Fruit fly (Drosophila melanogaster): ENCODE measurements around the gene nero.

Gene nero

DNA sequence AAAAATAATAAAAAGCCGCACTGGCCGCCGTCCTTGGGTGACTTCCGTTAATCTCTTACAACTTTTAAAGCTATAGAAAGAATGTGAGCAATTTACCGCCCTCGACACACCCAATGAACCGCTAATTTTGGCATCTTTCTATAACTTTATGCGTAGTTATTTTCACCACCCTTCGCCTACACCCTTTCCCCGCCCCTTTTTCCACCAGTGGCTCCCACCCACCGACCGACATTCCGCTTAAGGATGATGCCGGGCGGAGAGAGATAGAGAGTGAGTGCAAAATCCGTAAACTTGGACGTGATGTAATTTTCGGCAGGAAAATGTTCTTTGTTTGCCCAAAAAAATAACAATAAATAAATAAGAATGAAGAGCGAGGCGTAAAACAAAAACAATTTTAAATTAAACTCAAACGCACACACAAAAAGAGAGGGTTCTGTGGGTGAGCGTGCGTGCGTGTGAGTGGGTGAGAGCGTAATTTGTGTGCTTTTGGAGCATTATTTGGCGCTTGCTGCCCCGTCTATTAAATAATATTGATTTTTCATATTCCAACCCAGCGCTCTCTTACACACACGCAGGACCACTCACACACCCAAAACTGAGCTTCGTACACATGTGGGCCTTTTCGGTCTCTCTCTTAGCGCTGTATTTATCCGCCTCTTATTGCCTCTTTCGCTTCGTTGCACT, 30.3 kb upstream of the nero start:
- TF ChIP-seq MBD-R2 (GFP tag; IDR thresholded peaks at IDR 0.05) (peak; percentile 49; the same call in 1 of the 2 replicates), CG34376 (GFP tag; optimal IDR thresholded peaks at IDR 0.05) (peak; percentile 38), CG15514 (GFP tag; optimal IDR thresholded peaks at IDR 0.05) (peak; percentile 16), Sin3A (optimal IDR thresholded peaks at IDR 0.05) (no peak), CG7786 (GFP tag; optimal IDR thresholded peaks at IDR 0.05) (no peak), ap (GFP tag; IDR thresholded peaks at IDR 0.05) (no peak), Trl (optimal IDR thresholded peaks at IDR 0.05) (peak; percentile 70 to 95), Trl (GFP tag; optimal IDR thresholded peaks at IDR 0.05) (no peak), CG6813 (GFP tag; optimal IDR thresholded peaks at IDR 0.05) (peak; percentile 12), CG11695 (GFP tag; IDR thresholded peaks at IDR 0.05) (0 out of 3 replicates have a peak, but pooled peaks have one; percentile 6), CG12155 (GFP tag; optimal IDR thresholded peaks at IDR 0.05) (no peak), CG32532 (GFP tag; IDR thresholded peaks at IDR 0.05) (no peak; the same call in 1 of the 2 replicates), CG13287 (GFP tag; IDR thresholded peaks at IDR 0.05; ENCODE audit: partially characterized antibody) (peak; percentile 33; the same call in 1 of the 2 replicates), CG18599 (GFP tag; optimal IDR thresholded peaks at IDR 0.05) (peak; percentile 9), CG30431 (GFP tag; optimal IDR thresholded peaks at IDR 0.05) (no peak), Atf6 (GFP tag; IDR thresholded peaks at IDR 0.05) (0 out of 2 replicates have a peak, but pooled peaks have one; percentile 14), zen (tag; optimal IDR thresholded peaks at IDR 0.05) (no peak), CG12299 (tag; optimal IDR thresholded peaks at IDR 0.05) (peak; percentile 20), z (GFP tag; IDR thresholded peaks at IDR 0.05) (peak; percentile 85), crol (GFP tag; IDR thresholded peaks at IDR 0.05) (peak; percentile 60), cg (GFP tag; optimal IDR thresholded peaks at IDR 0.05) (peak; percentile 79), CG1233 (GFP tag; optimal IDR thresholded peaks at IDR 0.05) (peak; percentile 21), CG6765 (GFP tag; optimal IDR thresholded peaks at IDR 0.05) (peak; percentile 21), exex (tag; optimal IDR thresholded peaks at IDR 0.05) (peak; percentile 45), stc (GFP tag; IDR thresholded peaks at IDR 0.05) (peak; percentile 10; the same call in 1 of the 2 replicates), sisA (GFP tag; IDR thresholded peaks at IDR 0.05) (no peak), Fer1 (GFP tag; optimal IDR thresholded peaks at IDR 0.05) (peak; percentile 61), chinmo (GFP tag; IDR thresholded peaks at IDR 0.05; ENCODE audit: partially characterized antibody) (peak; percentile 83; the same call in 1 of the 4 replicates), CG6854 (GFP tag; optimal IDR thresholded peaks at IDR 0.05) (peak; percentile 33), onecut (GFP tag; IDR thresholded peaks at IDR 0.05) (peak; percentile 99), Med (GFP tag) (peak; percentile 83), CG18262 (tag; optimal IDR thresholded peaks at IDR 0.05) (no peak), hkb (optimal IDR thresholded peaks at IDR 0.05) (no peak), hkb (GFP tag; IDR thresholded peaks at IDR 0.05) (peak; percentile 11; the same call in 1 of the 2 replicates), CG3163 (GFP tag; optimal IDR thresholded peaks at IDR 0.05) (peak; percentile 31), chn (GFP tag; optimal IDR thresholded peaks at IDR 0.05) (no peak), nerfin-1 (tag; optimal IDR thresholded peaks at IDR 0.05) (peak; percentile 55)

DNA sequence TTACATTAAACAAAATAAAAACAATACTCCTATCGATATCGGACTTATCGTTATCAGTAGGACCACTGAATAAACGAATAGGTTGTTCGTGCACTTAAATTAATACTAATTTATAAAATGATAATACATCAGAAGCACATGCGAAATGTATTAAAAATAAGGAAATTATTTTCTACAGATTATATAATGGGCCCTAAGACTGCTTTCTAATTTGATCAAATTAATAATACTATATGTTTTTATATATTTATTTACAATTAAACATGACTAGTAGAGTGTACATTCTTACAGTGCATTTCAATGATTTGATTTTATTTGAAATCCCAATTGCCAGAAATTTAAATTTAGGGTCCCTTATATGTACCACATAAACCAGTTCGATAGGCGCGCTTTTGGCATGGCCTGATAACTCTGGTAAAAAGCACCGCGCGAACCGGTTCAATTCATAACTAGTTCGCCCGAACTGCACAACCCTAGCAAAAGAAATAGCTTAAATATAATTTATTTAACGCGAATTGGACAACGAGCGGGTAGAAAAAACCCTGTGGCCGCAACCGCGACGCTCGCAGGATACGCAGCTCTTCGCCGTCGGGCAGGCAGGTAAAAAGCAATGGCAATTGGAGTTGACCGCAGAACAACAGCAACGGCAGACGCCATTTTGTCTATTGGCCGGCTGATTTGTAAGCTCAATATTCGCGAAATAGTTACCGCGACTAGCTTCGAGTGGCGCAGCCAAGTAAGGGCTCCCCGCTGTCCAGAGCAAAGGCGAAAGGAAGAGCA, 29.4 kb upstream of the nero start, which contains the start of the genes CG2126 and faf:
CG2126 (minus strand) TSS at position 70 of the 780 bp plus-strand sequence.
faf (plus strand) TSS at position 438 of the 780 bp plus-strand sequence.
- peak; percentile 42 for TF ChIP-seq NK7.1 (GFP tag; optimal IDR thresholded peaks at IDR 0.05)
- TF ChIP-seq CG15269 (tag; optimal IDR thresholded peaks at IDR 0.05) = peak; percentile 84
- TF ChIP-seq CG11723 (GFP tag; optimal IDR thresholded peaks at IDR 0.05) = peak; percentile 54
- TF ChIP-seq Dfd (GFP tag; optimal IDR thresholded peaks at IDR 0.05) = no peak
- no peak for TF ChIP-seq CG3838 (GFP tag; optimal IDR thresholded peaks at IDR 0.05)
- TF ChIP-seq Opbp (GFP tag; IDR thresholded peaks at IDR 0.05; ENCODE audit: partially characterized antibody) = no peak
- peak; percentile 84 for TF ChIP-seq CG11456 (GFP tag; IDR thresholded peaks at IDR 0.05)
- TF ChIP-seq corto (GFP tag; optimal IDR thresholded peaks at IDR 0.05) = no peak
- TF ChIP-seq CG10366 (GFP tag; IDR thresholded peaks at IDR 0.05) = peak; percentile 69
- no peak for TF ChIP-seq CTCF (GFP tag; optimal IDR thresholded peaks at IDR 0.05)
- TF ChIP-seq az2 (GFP tag; optimal IDR thresholded peaks at IDR 0.05) = peak; percentile 75
- TF ChIP-seq Sry-β (GFP tag; optimal IDR thresholded peaks at IDR 0.05) = no peak
- 0 out of 2 replicates have a peak, but pooled peaks have one; percentile 43 for TF ChIP-seq CG14667 (GFP tag; IDR thresholded peaks at IDR 0.05)
- peak; percentile 49 for TF ChIP-seq CG2202 (tag; optimal IDR thresholded peaks at IDR 0.05)
